Fruit fly (Drosophila melanogaster): Measurements from ENCODE around the gene CG1090.

Gene CG1090

dm6 chr3R:4319507-4320138 is 40.1 kb upstream of the CG1090 start, which contains the start of gene CG9795 (continued):
- TF ChIP-seq bab2 (GFP tag; optimal IDR thresholded peaks at IDR 0.05) (no peak), Ssrp (tag; optimal IDR thresholded peaks at IDR 0.05) (no peak), CG11093 (GFP tag; IDR thresholded peaks at IDR 0.05) (no peak), sqz (GFP tag; optimal IDR thresholded peaks at IDR 0.05) (no peak), cato (GFP tag; optimal IDR thresholded peaks at IDR 0.05; ENCODE audit: borderline replicate concordance) (no peak), ftz-f1 (GFP tag; optimal IDR thresholded peaks at IDR 0.05) (peak; percentile 72), otp (GFP tag; IDR thresholded peaks at IDR 0.05) (0 out of 3 replicates have a peak, but pooled peaks have one; percentile 56), gce (GFP tag; IDR thresholded peaks at IDR 0.05) (no peak), dysf (GFP tag; IDR thresholded peaks at IDR 0.05) (no peak; the same call in 2 of the 3 replicates), Oaz (GFP tag; IDR thresholded peaks at IDR 0.05) (no peak), CG4617 (GFP tag; optimal IDR thresholded peaks at IDR 0.05; ENCODE audit: borderline replicate concordance) (peak; percentile 77), CG4854 (GFP tag; optimal IDR thresholded peaks at IDR 0.05) (no peak), Abd-B (GFP tag; optimal IDR thresholded peaks at IDR 0.05) (no peak), toy (GFP tag; IDR thresholded peaks at IDR 0.05) (no peak), sim (GFP tag; IDR thresholded peaks at IDR 0.05) (no peak), MBD-R2 (GFP tag; IDR thresholded peaks at IDR 0.05) (peak; percentile 83), jigr1 (GFP tag; IDR thresholded peaks at IDR 0.05) (no peak), hbn (GFP tag; IDR thresholded peaks at IDR 0.05; ENCODE audit: partially characterized antibody) (peak; percentile 79), CG12155 (GFP tag; optimal IDR thresholded peaks at IDR 0.05) (peak; percentile 7), Elba2 (GFP tag; optimal IDR thresholded peaks at IDR 0.05) (no peak), CG8765 (GFP tag; IDR thresholded peaks at IDR 0.05) (no peak), ranshi (GFP tag; IDR thresholded peaks at IDR 0.05) (peak; percentile 28; the same call in 1 of the 2 replicates), CG34376 (GFP tag; optimal IDR thresholded peaks at IDR 0.05) (peak; percentile 27), CG12071 (GFP tag; optimal IDR thresholded peaks at IDR 0.05) (no peak), zf30C (GFP tag; optimal IDR thresholded peaks at IDR 0.05) (no peak), CG1529 (GFP tag; optimal IDR thresholded peaks at IDR 0.05) (no peak), bcd (GFP tag; optimal IDR thresholded peaks at IDR 0.05) (no peak), CG10959 (GFP tag; IDR thresholded peaks at IDR 0.05) (no peak), sens (GFP tag) (no peak), CG34224 (GFP tag; IDR thresholded peaks at IDR 0.05; ENCODE audit: partially characterized antibody) (peak; percentile 93), CG15073 (GFP tag; optimal IDR thresholded peaks at IDR 0.05) (no peak), CG10431 (GFP tag; optimal IDR thresholded peaks at IDR 0.05) (peak; percentile 100), crp (GFP tag; optimal IDR thresholded peaks at IDR 0.05) (no peak), Myb (GFP tag; optimal IDR thresholded peaks at IDR 0.05) (peak; percentile 59), jumu (GFP tag; optimal IDR thresholded peaks at IDR 0.05) (peak; percentile 61), CG1024 (GFP tag; IDR thresholded peaks at IDR 0.05) (no peak), CTCF (GFP tag; optimal IDR thresholded peaks at IDR 0.05) (peak; percentile 11), kay (GFP tag; optimal IDR thresholded peaks at IDR 0.05) (no peak), zen2 (GFP tag; IDR thresholded peaks at IDR 0.05; ENCODE audit: partially characterized antibody) (peak; percentile 86), BEAF-32 (GFP tag; optimal IDR thresholded peaks at IDR 0.05) (peak; percentile 80), CG2120 (GFP tag; optimal IDR thresholded peaks at IDR 0.05) (peak; percentile 54), Nf-YB (GFP tag; optimal IDR thresholded peaks at IDR 0.05) (no peak), ems (GFP tag; optimal IDR thresholded peaks at IDR 0.05) (no peak), Rx (GFP tag; IDR thresholded peaks at IDR 0.05) (no peak), pum (GFP tag; optimal IDR thresholded peaks at IDR 0.05) (peak; percentile 4), disco-r (GFP tag; optimal IDR thresholded peaks at IDR 0.05) (no peak), NK7.1 (GFP tag; optimal IDR thresholded peaks at IDR 0.05) (no peak), CG30403 (GFP tag; optimal IDR thresholded peaks at IDR 0.05) (peak; percentile 38), Tbp (GFP tag; optimal IDR thresholded peaks at IDR 0.05) (no peak), Trl (optimal IDR thresholded peaks at IDR 0.05) (no peak), Trl (GFP tag; optimal IDR thresholded peaks at IDR 0.05) (peak; percentile 27), nerfin-1 (tag; optimal IDR thresholded peaks at IDR 0.05) (no peak)

Measured in whole organism, embryonic.